Fruit fly (Drosophila melanogaster) whole organism, embryonic: ENCODE results near the gene CNMaR.

Experiments
- Adf1 ChIP-seq: fragments of 200-800 bp; sonication (Bioruptor generic); IDR thresholded peaks from 2 replicates; pipeline ENCODE4 v1.3.6; 2022; ENCODE audit warnings: missing biosample characterization, missing genetic modification characterization
- BEAF-32 ChIP-seq: fragments of 200-800 bp; sonication (Bioruptor generic); optimal IDR thresholded peaks from 3 replicates; lab custom pipeline; 2017; ENCODE audit warnings: missing biosample characterization, missing genetic modification characterization, mild to moderate bottlenecking, moderate library complexity, missing genetic modification reagents
- Blimp-1 ChIP-seq: fragments of 200-800 bp; sonication (Bioruptor generic); optimal IDR thresholded peaks from 3 replicates; lab custom pipeline; 2018; ENCODE audit warnings: missing biosample characterization, missing genetic modification characterization, mild to moderate bottlenecking, moderate library complexity, missing genetic modification reagents
- CG10147 ChIP-seq: fragments of 200-800 bp; sonication (Bioruptor generic); optimal IDR thresholded peaks from 2 replicates; lab custom pipeline; 2019; ENCODE audit warnings: missing biosample characterization, mild to moderate bottlenecking, missing genetic modification characterization, moderate library complexity
- CG1024 ChIP-seq: fragments of 200-800 bp; sonication (Bioruptor generic); IDR thresholded peaks from 2 replicates; pipeline ENCODE4 v1.3.6; 2022; ENCODE audit warnings: missing biosample characterization, missing genetic modification characterization
- CG10366 ChIP-seq: fragments of 200-800 bp; sonication (Bioruptor generic); IDR thresholded peaks from 2 replicates; pipeline ENCODE4 v1.3.6; 2022; ENCODE audit warnings: missing biosample characterization, missing genetic modification characterization
- CG10543 ChIP-seq: fragments of 200-800 bp; sonication (Bioruptor generic); optimal IDR thresholded peaks from 3 replicates; lab custom pipeline; 2017; ENCODE audit warnings: missing biosample characterization, mild to moderate bottlenecking, missing genetic modification characterization, moderate library complexity
- CG10959 ChIP-seq: fragments of 200-800 bp; sonication (Bioruptor generic); IDR thresholded peaks from 2 replicates; pipeline ENCODE4 v1.3.6; 2022; ENCODE audit warnings: missing biosample characterization, missing genetic modification characterization
- CG13287 ChIP-seq: fragments of 200-800 bp; sonication (Bioruptor generic); IDR thresholded peaks from 2 replicates; pipeline ENCODE4 v1.3.6; 2022; ENCODE audit warnings: missing biosample characterization, missing genetic modification characterization; ENCODE audit not compliant: partially characterized antibody
- CG13775 ChIP-seq: fragments of 200-800 bp; sonication (Bioruptor generic); optimal IDR thresholded peaks from 3 replicates; lab custom pipeline; 2017; ENCODE audit warnings: missing biosample characterization, mild to moderate bottlenecking, missing genetic modification characterization
- CG15514 ChIP-seq: fragments of 200-800 bp; sonication (Bioruptor generic); optimal IDR thresholded peaks from 3 replicates; lab custom pipeline; 2017; ENCODE audit warnings: missing biosample characterization, missing genetic modification characterization, mild to moderate bottlenecking, moderate library complexity, missing genetic modification reagents
- CG17361 ChIP-seq: fragments of 200-800 bp; sonication (Bioruptor generic); IDR thresholded peaks from 3 replicates; pipeline ENCODE4 v1.3.6; 2022; ENCODE audit warnings: missing biosample characterization, missing genetic modification characterization
- CG17612 ChIP-seq: fragments of 200-800 bp; sonication (Bioruptor generic); IDR thresholded peaks from 2 replicates; pipeline ENCODE4 v1.3.6; 2022; ENCODE audit warnings: missing biosample characterization, missing genetic modification characterization
- CG1832 ChIP-seq: fragments of 200-800 bp; sonication (Bioruptor generic); optimal IDR thresholded peaks from 2 replicates; lab custom pipeline; 2017; ENCODE audit warnings: missing biosample characterization, mild to moderate bottlenecking, missing genetic modification characterization, inconsistent platforms
- CG2116 ChIP-seq: fragments of 200-800 bp; sonication (Bioruptor generic); optimal IDR thresholded peaks from 3 replicates; lab custom pipeline; 2018; ENCODE audit warnings: missing biosample characterization, mild to moderate bottlenecking, missing genetic modification characterization
- CG2199 ChIP-seq: fragments of 200-800 bp; sonication (Bioruptor generic); IDR thresholded peaks from 3 replicates; pipeline ENCODE4 v1.3.6; 2022; ENCODE audit warnings: missing biosample characterization, missing genetic modification characterization
- CG34422 ChIP-seq: fragments of 200-800 bp; sonication (Bioruptor generic); IDR thresholded peaks from 3 replicates; pipeline ENCODE4 v1.3.6; 2022; ENCODE audit warnings: missing biosample characterization, missing genetic modification characterization
- CG3838 ChIP-seq: fragments of 200-800 bp; sonication (Bioruptor generic); optimal IDR thresholded peaks from 3 replicates; lab custom pipeline; 2016; ENCODE audit warnings: missing biosample characterization, missing genetic modification characterization
- CG4707 ChIP-seq: fragments of 200-800 bp; sonication (Bioruptor generic); optimal IDR thresholded peaks from 2 replicates; lab custom pipeline; 2018; ENCODE audit warnings: missing biosample characterization, mild to moderate bottlenecking, missing genetic modification characterization, moderate library complexity
- CG7745 ChIP-seq: fragments of 200-800 bp; sonication (Bioruptor generic); optimal IDR thresholded peaks from 2 replicates; lab custom pipeline; 2018; ENCODE audit warnings: missing biosample characterization, mild to moderate bottlenecking, missing genetic modification characterization, moderate library complexity
- CG7839 ChIP-seq: fragments of 200-800 bp; sonication (Bioruptor generic); optimal IDR thresholded peaks from 3 replicates; lab custom pipeline; 2018; ENCODE audit warnings: missing biosample characterization, mild to moderate bottlenecking, missing genetic modification characterization, moderate library complexity
- CoRest ChIP-seq: fragments of 200-800 bp; sonication (Bioruptor generic); optimal IDR thresholded peaks from 3 replicates; lab custom pipeline; 2018; ENCODE audit warnings: missing biosample characterization, mild to moderate bottlenecking, missing genetic modification characterization, moderate library complexity
- Dref ChIP-seq: fragments of 200-800 bp; sonication (Bioruptor generic); IDR thresholded peaks from 2 replicates; pipeline ENCODE4 v1.3.6; 2022; ENCODE audit warnings: missing biosample characterization, missing genetic modification characterization
- Gsc ChIP-seq: fragments of 200-800 bp; sonication (Bioruptor generic); IDR thresholded peaks from 2 replicates; pipeline ENCODE4 v1.3.6; 2022; ENCODE audit warnings: missing biosample characterization, missing genetic modification characterization
- HLHmδ ChIP-seq: fragments of 200-800 bp; sonication (Bioruptor generic); optimal IDR thresholded peaks from 2 replicates; lab custom pipeline; 2018; ENCODE audit warnings: missing biosample characterization, mild to moderate bottlenecking, missing genetic modification characterization, moderate library complexity
- Lhr ChIP-seq: fragments of 200-800 bp; sonication (Bioruptor generic); optimal IDR thresholded peaks from 3 replicates; lab custom pipeline; 2017; ENCODE audit warnings: mild to moderate bottlenecking, missing biosample characterization, missing genetic modification reagents, missing genetic modification characterization
- MESR4 ChIP-seq: fragments of 200-800 bp; sonication (Bioruptor generic); optimal IDR thresholded peaks from 2 replicates; lab custom pipeline; 2018; ENCODE audit warnings: missing biosample characterization, mild to moderate bottlenecking, missing genetic modification characterization, moderate library complexity
- Meics ChIP-seq: fragments of 200-800 bp; sonication (Bioruptor generic); optimal IDR thresholded peaks from 2 replicates; lab custom pipeline; 2017; ENCODE audit warnings: missing biosample characterization, mild to moderate bottlenecking, missing genetic modification characterization
- NFAT ChIP-seq: fragments of 200-800 bp; sonication (Bioruptor generic); IDR thresholded peaks from 2 replicates; pipeline ENCODE4 v1.3.6; 2022; ENCODE audit warnings: missing biosample characterization, missing genetic modification characterization
- Neu2 ChIP-seq: fragments of 200-800 bp; sonication (Bioruptor generic); optimal IDR thresholded peaks from 3 replicates; lab custom pipeline; 2016; ENCODE audit warnings: missing biosample characterization, missing genetic modification characterization, borderline replicate concordance
- Poxn ChIP-seq: fragments of 200-800 bp; sonication (Bioruptor generic); IDR thresholded peaks from 2 replicates; pipeline ENCODE4 v1.3.6; 2022; ENCODE audit warnings: missing biosample characterization, missing genetic modification characterization
- Xbp1 ChIP-seq: fragments of 200-800 bp; sonication (Bioruptor generic); optimal IDR thresholded peaks from 3 replicates; lab custom pipeline; 2016; ENCODE audit warnings: missing biosample characterization, mild to moderate bottlenecking, missing genetic modification characterization
- aop ChIP-seq: fragments of 200-800 bp; sonication (Bioruptor generic); IDR thresholded peaks from 2 replicates; pipeline ENCODE4 v1.3.6; 2022; ENCODE audit warnings: missing biosample characterization, missing genetic modification characterization
- crc ChIP-seq: fragments of 200-800 bp; sonication (Bioruptor generic); optimal IDR thresholded peaks from 2 replicates; lab custom pipeline; 2016; ENCODE audit warnings: missing biosample characterization, missing genetic modification characterization
- dimm ChIP-seq: fragments of 200-800 bp; sonication (Bioruptor generic); IDR thresholded peaks from 2 replicates; pipeline ENCODE4 v1.3.6; 2022; ENCODE audit warnings: missing biosample characterization, missing genetic modification characterization
- dmrt11E ChIP-seq: fragments of 200-800 bp; sonication (Bioruptor generic); optimal IDR thresholded peaks from 3 replicates; lab custom pipeline; 2018; ENCODE audit warnings: missing biosample characterization, mild to moderate bottlenecking, missing genetic modification characterization, moderate library complexity
- eyg ChIP-seq: fragments of 200-800 bp; sonication (Bioruptor generic); optimal IDR thresholded peaks from 3 replicates; lab custom pipeline; 2016; ENCODE audit warnings: missing biosample characterization, missing genetic modification characterization
- fd102C ChIP-seq: fragments of 200-800 bp; sonication (Bioruptor generic); optimal IDR thresholded peaks from 2 replicates; lab custom pipeline; 2018; ENCODE audit warnings: missing biosample characterization, mild to moderate bottlenecking, missing genetic modification characterization, moderate library complexity
- hbn ChIP-seq: fragments of 200-800 bp; sonication (Bioruptor generic); IDR thresholded peaks from 2 replicates; pipeline ENCODE4 v1.3.6; 2022; ENCODE audit warnings: missing biosample characterization, missing genetic modification characterization; ENCODE audit not compliant: partially characterized antibody
- klu ChIP-seq: fragments of 200-800 bp; sonication (Bioruptor generic); IDR thresholded peaks from 2 replicates; pipeline ENCODE4 v1.3.6; 2022; ENCODE audit warnings: missing biosample characterization, missing genetic modification characterization
- nerfin-1 ChIP-seq: fragments of 200-800 bp; sonication (Bioruptor generic); optimal IDR thresholded peaks from 3 replicates; lab custom pipeline; 2019; ENCODE audit warnings: missing biosample characterization, mild to moderate bottlenecking, missing genetic modification characterization, moderate library complexity
- oc ChIP-seq: fragments of 200-800 bp; sonication (Bioruptor generic); optimal IDR thresholded peaks from 2 replicates; lab custom pipeline; 2018; ENCODE audit warnings: missing biosample characterization, mild to moderate bottlenecking, missing genetic modification characterization, moderate library complexity
- pan ChIP-seq, 4 experiments: fragments of >200 bp in 3 of 4; fragments of 200-800 bp in 1 of 4; sonication (Bioruptor generic) in 1 of 4; optimal IDR thresholded peaks in 3 of 4; IDR thresholded peaks in 1 of 4; 2 replicates each; pipeline versions ENCODE4 v1.3.6 to Lab custom; 2017 to 2022; ENCODE audit warnings: missing biosample characterization in 2 of 4, missing genetic modification characterization in 2 of 4, mixed read lengths in 1 of 4
- pb ChIP-seq: fragments of 200-800 bp; sonication (Bioruptor generic); optimal IDR thresholded peaks from 3 replicates; lab custom pipeline; 2016; ENCODE audit warnings: missing biosample characterization, missing genetic modification characterization
- sens ChIP-seq: fragments of 200-800 bp; sonication (Bioruptor generic); peaks from one replicate; lab custom pipeline; 2016; ENCODE audit warnings: missing biosample characterization, missing genetic modification characterization
- sim ChIP-seq: fragments of 200-800 bp; sonication (Bioruptor generic); IDR thresholded peaks from 2 replicates; pipeline ENCODE4 v1.3.6; 2022; ENCODE audit warnings: missing biosample characterization, missing genetic modification characterization
- tna ChIP-seq: fragments of 200-800 bp; sonication (Bioruptor generic); IDR thresholded peaks from 2 replicates; pipeline ENCODE4 v1.3.6; 2022; ENCODE audit warnings: missing biosample characterization, missing genetic modification characterization; ENCODE audit not compliant: partially characterized antibody
- toy ChIP-seq: fragments of 200-800 bp; sonication (Bioruptor generic); IDR thresholded peaks from 2 replicates; pipeline ENCODE4 v1.3.6; 2022; ENCODE audit warnings: missing biosample characterization, missing genetic modification characterization
- yki ChIP-seq: fragments of >200 bp; optimal IDR thresholded peaks from 3 replicates; lab custom pipeline; 2018

Gene CNMaR

DNA sequence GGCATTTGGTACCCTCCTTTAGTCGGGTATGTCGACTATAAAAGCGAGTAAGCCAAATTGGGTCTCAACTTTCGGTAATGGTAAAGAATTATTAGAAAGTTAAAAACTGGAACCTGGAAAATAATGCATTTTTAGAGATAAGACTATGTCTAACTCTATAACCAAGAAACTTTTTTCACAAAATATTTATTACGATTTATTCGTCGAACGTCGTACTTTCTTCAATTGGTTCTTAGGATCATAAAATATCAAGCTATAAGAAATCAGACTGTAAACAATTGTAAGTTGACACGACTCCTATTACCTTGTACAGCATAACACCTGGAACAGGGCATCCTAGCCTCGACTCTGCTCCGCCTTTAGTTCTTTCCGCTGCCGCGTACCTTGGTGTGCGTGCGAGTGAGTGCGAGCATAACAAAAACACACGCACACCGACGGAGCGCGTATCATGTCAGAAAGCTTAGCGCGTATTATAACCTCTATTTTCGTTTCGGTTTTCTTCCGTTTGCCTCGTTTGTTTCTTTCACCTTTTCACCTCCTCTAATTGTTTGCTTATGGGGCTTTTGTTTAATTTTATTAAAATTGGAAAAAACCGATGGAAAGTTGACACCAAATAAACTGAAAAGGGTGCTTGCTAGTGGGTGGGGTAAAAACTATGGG lies 49.1 kb downstream of the CNMaR start (continued):
- TF ChIP-seq klu, result peak; percentile 88
- no peak for TF ChIP-seq HLHmδ (GFP tag; lab: Kevin White, UChicago)
- TF ChIP-seq CG1832, result peak; percentile 48
- peak; percentile 75; the same call in 1 of the 3 replicates for TF ChIP-seq CG34422 (GFP tag; lab: Robert Waterston, UW)
- no peak for TF ChIP-seq hbn (GFP tag; lab: Robert Waterston, UW)
- peak; percentile 33 for TF ChIP-seq oc (tag; lab: Kevin White, UChicago)
- peak; percentile 68 for TF ChIP-seq Neu2 (GFP tag; lab: Kevin White, UChicago)
- TF ChIP-seq crc (GFP tag; lab: Kevin White, UChicago), result peak; percentile 93
- TF ChIP-seq CG7839 (tag; lab: Kevin White, UChicago), result peak; percentile 97
- peak; percentile 17 for TF ChIP-seq BEAF-32 (GFP tag; lab: Kevin White, UChicago)
- peak; percentile 76 for TF ChIP-seq NFAT (GFP tag; lab: Robert Waterston, UW)
- TF ChIP-seq CG10366 (GFP tag; lab: Robert Waterston, UW), result peak; percentile 86
- TF ChIP-seq CG2199 (GFP tag; lab: Robert Waterston, UW), result peak; percentile 39; the same call in 1 of the 3 replicates
- TF ChIP-seq Lhr, result peak; percentile 84
- TF ChIP-seq pan (optimal IDR thresholded peaks at IDR 0.05; lab: Kevin White, UChicago), result no peak
- peak; percentile 27 to 83 for TF ChIP-seq pan (GFP tag; optimal IDR thresholded peaks at IDR 0.05 in 1 of 2, IDR thresholded peaks at IDR 0.05 in 1 of 2)
- TF ChIP-seq aop, result peak; percentile 70; the same call in 1 of the 2 replicates
- TF ChIP-seq dimm, result peak; percentile 79
- peak; percentile 78 for TF ChIP-seq CG2116 (GFP tag; lab: Kevin White, UChicago)
- TF ChIP-seq CG13287 (GFP tag; lab: Robert Waterston, UW), result no peak
- TF ChIP-seq CG13775 (GFP tag; lab: Kevin White, UChicago), result peak; percentile 97
- no peak for TF ChIP-seq MESR4
- peak; percentile 66 for TF ChIP-seq CG1024 (GFP tag; lab: Robert Waterston, UW)
- no peak for TF ChIP-seq Adf1 (GFP tag; lab: Robert Waterston, UW)
- peak; percentile 51; the same call in 1 of the 2 replicates for TF ChIP-seq sim
- peak; percentile 95 for TF ChIP-seq eyg (GFP tag; lab: Kevin White, UChicago)
- peak; percentile 63 for TF ChIP-seq CG4707 (GFP tag; lab: Kevin White, UChicago)
- peak; percentile 64 for TF ChIP-seq CG17612 (GFP tag; lab: Robert Waterston, UW)
- TF ChIP-seq toy (GFP tag; lab: Robert Waterston, UW), result peak; percentile 71
- TF ChIP-seq sens (GFP tag; lab: Kevin White, UChicago), result peak; percentile 100
- TF ChIP-seq dmrt11E (tag; lab: Kevin White, UChicago), result peak; percentile 88
- TF ChIP-seq CG17361 (GFP tag; lab: Robert Waterston, UW), result peak; percentile 98
- no peak for TF ChIP-seq yki (lab: Kevin White, UChicago)
- TF ChIP-seq fd102C (GFP tag; lab: Kevin White, UChicago), result peak; percentile 16
- TF ChIP-seq CG15514, result peak; percentile 87
- TF ChIP-seq Meics (GFP tag; lab: Kevin White, UChicago), result peak; percentile 97
- TF ChIP-seq Gsc (GFP tag; lab: Robert Waterston, UW), result peak; percentile 81
- TF ChIP-seq Blimp-1 (GFP tag; lab: Kevin White, UChicago), result peak; percentile 86
- TF ChIP-seq pb (GFP tag; lab: Kevin White, UChicago), result peak; percentile 96
- peak; percentile 91 for TF ChIP-seq nerfin-1 (tag; lab: Kevin White, UChicago)
- peak; percentile 99 for TF ChIP-seq CoRest (tag; lab: Kevin White, UChicago)
- TF ChIP-seq tna, result no peak
- peak; percentile 96 for TF ChIP-seq Xbp1 (GFP tag; lab: Kevin White, UChicago)
- TF ChIP-seq CG10147 (GFP tag; lab: Kevin White, UChicago), result peak; percentile 97
- TF ChIP-seq Dref (GFP tag; lab: Robert Waterston, UW), result no peak
- no peak for TF ChIP-seq CG7745 (tag; lab: Kevin White, UChicago)
- peak; percentile 74; the same call in 1 of the 2 replicates for TF ChIP-seq CG10959 (GFP tag; lab: Robert Waterston, UW)
- peak; percentile 98 for TF ChIP-seq CG10543
- peak; percentile 75 for TF ChIP-seq Poxn (GFP tag; lab: Robert Waterston, UW)
- peak; percentile 87 for TF ChIP-seq CG3838 (GFP tag; lab: Kevin White, UChicago)
